Fruit fly (Drosophila melanogaster) ovary, adult (tissue): ENCODE results near the gene Graf.

Experiments
- CG17801 ChIP-seq: fragments of 200-800 bp; optimal IDR thresholded peaks from 2 replicates; lab custom pipeline; 2019; ENCODE audit warnings: missing biosample characterization, mild to moderate bottlenecking, missing genetic modification characterization, moderate library complexity; ENCODE audit not compliant: partially characterized antibody

The Graf gene

dm6 chrX:15740288-15740726 is 20.2 kb downstream of the Graf start:
- peak; percentile 8 for TF ChIP-seq CG17801 (GFP tag; lab: Kevin White, UChicago)

DNA sequence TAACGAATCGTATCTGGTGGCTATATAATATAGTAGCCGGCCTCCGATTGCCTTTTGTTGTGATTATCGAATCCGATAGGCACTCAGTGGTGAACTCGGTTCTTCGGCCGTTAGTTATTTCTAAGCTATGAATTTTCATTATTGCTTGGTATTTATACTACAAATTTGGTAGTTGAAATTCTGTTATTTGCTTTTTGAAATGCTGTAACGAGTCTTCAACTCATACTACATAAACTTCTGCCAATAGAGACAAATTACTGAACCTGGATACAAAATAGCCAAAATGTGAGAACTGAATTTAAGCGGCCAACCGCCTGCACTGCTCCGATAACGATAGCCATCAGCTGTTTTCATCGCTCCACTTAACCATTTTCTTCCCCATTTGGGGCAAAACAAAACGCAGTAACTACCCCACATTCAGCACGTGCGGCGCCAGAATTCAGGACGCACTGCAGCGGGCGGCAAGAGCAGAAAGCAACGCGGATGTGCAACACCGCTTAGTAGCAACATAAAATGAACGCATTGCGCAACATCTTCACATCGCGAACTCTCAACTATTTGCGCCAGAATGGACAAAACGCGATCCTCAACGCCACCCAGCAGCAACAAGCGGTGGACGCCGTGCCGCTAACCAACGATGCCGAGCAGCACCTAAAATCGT is 21.5 kb downstream of the Graf start, which contains the start of the genes CG11679 and CG8206:
TSS of gene CG11679 (minus strand) at position 65 of the 661 bp plus-strand sequence.
TSS of gene CG8206 (plus strand) at position 341 of the 661 bp plus-strand sequence.
- TF ChIP-seq CG17801 (GFP tag; lab: Kevin White, UChicago) = peak; percentile 79

DNA sequence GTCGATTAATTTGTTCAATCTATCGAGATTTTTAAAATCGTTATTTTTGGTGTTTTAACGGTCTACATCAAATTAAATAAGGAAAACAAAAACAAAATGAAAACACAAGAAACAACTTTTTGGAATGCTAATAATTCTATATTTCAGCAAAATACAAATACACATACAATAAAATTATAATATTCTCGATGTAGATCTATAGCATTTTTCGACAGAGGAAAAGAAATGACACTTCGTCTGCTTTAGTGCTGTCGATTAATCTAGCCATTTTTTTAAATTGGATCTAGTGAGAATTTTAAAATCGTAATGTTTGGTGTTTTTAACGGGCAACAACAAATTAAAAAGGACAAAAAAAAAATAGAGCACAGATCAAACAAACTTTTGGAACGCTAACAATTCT is 23.4 kb downstream of the Graf start, which contains the start of gene Arp6:
TSS of gene Arp6 (minus strand) at position 11 of the 400 bp plus-strand sequence.
- TF ChIP-seq CG17801 (GFP tag; lab: Kevin White, UChicago) = peak; percentile 17

dm6 chrX:15733995-15734394 is 26.5 kb downstream of the Graf start, which contains the start of the genes CG12379 and MagR:
CG12379 (minus strand) TSS chrX:15733996.
MagR (plus strand) TSS chrX:15734270.
- TF ChIP-seq CG17801 (GFP tag; lab: Kevin White, UChicago) = peak; percentile 66

DNA sequence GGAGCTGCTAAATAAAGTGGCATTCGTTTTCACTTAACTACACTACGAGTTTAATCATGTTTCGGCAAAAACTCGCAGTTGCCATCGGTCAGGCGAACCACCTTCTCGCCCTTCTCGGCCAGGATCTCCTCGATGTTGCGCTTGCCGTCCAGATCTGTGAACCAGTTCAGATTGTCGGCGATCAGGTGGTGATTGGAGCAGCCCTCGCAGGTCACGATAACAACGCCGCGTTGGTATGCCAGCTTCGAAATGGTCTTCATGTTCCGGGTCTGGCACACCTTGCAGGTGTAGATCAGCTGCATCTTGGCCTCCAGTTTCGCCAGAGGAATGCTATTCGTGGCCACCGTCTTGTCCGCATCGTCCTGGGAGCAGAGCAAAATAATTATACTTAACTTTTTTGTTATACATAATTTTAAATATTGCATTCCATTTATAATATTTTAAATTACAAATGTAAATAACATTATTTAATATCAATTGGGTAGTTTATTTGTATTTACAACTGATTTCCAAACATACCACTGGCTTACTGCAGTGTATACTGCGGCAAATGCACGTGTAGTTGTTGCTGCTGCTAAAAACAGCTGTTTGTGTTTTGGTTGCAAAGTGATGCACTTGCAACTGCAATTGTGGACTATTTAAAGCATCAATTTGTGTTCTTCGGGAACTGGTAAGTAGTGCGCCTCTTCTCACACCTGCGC is 27.2 kb downstream of the Graf start:
- TF ChIP-seq CG17801 (GFP tag; lab: Kevin White, UChicago) = no peak

DNA sequence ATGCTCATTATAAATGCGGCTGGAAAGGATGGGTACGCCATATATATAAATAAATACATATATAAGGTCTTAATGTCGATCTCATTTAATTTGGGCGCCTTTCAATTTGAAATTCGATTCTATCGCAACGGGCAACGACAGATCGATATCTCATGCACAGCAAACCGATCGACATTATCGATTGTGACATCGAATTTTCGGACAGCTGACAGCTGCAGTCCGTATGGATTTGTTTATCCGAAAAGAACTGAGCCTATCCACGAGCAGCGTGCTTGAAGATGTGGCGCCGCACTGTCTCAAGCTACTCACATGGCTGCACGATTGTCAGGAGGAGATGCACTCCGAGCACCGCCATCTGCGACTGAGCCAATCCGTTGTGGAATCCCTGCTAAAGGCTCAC is 28.6 kb downstream of the Graf start, which contains the start of gene CG8191:
TSS of gene CG8191 (plus strand) at position 211 of the 400 bp plus-strand sequence.
- TF ChIP-seq CG17801 (GFP tag; lab: Kevin White, UChicago) = no peak

DNA sequence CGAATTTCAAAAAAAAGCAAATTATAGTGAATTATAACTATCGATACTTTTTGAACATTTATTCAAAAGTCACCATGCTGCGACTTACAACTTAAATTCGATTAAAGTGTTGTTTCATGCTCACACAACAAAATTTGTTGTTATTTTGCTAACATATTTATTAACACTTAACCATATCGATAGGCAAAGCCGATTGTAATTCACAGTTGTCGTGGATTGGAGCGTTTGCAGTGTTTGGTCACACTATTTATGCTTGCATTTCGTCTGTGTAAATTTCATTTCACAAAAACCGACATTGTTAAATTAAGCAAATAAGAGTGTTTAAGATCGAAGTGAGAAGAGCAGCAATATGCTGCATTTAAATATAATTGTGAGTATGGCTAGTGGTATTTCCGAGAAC is 48.1 kb downstream of the Graf start, which contains the start of gene HUWE1:
TSS of gene HUWE1 (plus strand) at position 220 of the 400 bp plus-strand sequence.
- TF ChIP-seq CG17801 (GFP tag; lab: Kevin White, UChicago) = peak; percentile 59

DNA sequence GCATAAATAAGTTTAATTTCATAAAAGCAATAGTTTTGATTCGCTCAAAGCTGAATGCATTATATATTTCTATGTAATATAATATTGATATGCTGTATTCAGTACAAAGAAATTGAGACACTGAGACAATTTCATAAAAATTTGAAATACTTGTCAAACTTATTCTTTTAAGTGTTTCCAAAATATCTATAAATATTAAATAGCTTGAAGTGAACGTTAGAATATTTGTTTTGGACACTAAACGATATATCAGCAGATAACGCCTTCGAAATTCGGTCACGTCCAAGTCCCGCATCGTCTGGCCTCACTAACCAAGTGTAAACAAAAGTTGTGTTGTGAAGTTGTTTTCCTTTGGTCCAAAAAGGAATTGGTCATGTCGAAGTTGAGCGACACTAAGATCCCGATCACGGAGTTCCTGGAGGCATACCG is 49.8 kb downstream of the Graf start:
- no peak for TF ChIP-seq CG17801 (GFP tag; lab: Kevin White, UChicago)

dm6 chrX:15709984-15710750 is 50.4 kb downstream of the Graf start, which contains the start of the genes CG9281 and CG15601:
CG9281 (minus strand) TSS chrX:15710539.
CG15601 (plus strand) TSS chrX:15710647.
- TF ChIP-seq CG17801 (GFP tag; lab: Kevin White, UChicago) = peak; percentile 63

dm6 chrX:15709624-15709983 is 50.9 kb downstream of the Graf start:
- no peak for TF ChIP-seq CG17801 (GFP tag; lab: Kevin White, UChicago)

DNA sequence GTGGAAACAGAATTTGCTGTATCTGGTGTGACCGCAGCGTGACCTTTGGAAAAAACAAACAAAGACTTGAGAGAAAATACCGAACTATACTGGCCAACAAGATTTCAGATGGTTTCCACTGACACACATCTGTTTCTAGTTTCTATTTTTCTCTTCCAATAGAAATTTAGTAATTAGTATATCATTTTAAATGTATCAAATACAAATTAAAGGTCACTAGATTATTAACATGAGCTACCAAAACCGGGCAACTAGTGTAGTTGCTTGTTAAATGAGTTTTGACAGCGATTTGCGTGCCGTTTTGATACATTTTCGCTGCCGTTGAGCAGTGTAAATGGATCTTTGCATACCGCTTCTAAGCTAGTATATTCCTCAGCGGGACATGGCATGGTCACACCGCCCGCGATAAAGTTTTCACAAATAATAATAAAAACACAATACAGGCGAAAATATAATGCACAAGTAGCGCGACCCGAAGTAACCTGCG is 56.8 kb downstream of the Graf start, which contains the start of the genes Pis and Hap40:
TSS of gene Pis (minus strand) at position 51 of the 487 bp plus-strand sequence.
TSS of gene Hap40 (plus strand) at position 406 of the 487 bp plus-strand sequence.
- no peak for TF ChIP-seq CG17801 (GFP tag; lab: Kevin White, UChicago)
